Fruit fly (Drosophila melanogaster) whole organism, embryonic: ENCODE data around the gene yellow-f.

Source experiments
- Adf1 ChIP-seq: fragments of 200-800 bp; sonication (Bioruptor generic); IDR thresholded peaks from 2 replicates; pipeline ENCODE4 v1.3.6; 2022; ENCODE audit warnings: missing biosample characterization, missing genetic modification characterization
- Asciz ChIP-seq: fragments of 200-800 bp; sonication (Bioruptor generic); optimal IDR thresholded peaks from 2 replicates; lab custom pipeline; 2017; ENCODE audit warnings: missing biosample characterization, mild to moderate bottlenecking, missing genetic modification characterization, missing genetic modification reagents
- CG1024 ChIP-seq: fragments of 200-800 bp; sonication (Bioruptor generic); IDR thresholded peaks from 2 replicates; pipeline ENCODE4 v1.3.6; 2022; ENCODE audit warnings: missing biosample characterization, missing genetic modification characterization
- CG10274 ChIP-seq: fragments of 200-800 bp; sonication (Bioruptor generic); optimal IDR thresholded peaks from 3 replicates; lab custom pipeline; 2017; ENCODE audit warnings: missing biosample characterization, mild to moderate bottlenecking, missing genetic modification characterization
- CG11696 ChIP-seq: fragments of 200-800 bp; sonication (Bioruptor generic); IDR thresholded peaks from 2 replicates; pipeline ENCODE4 v1.3.6; 2022; ENCODE audit warnings: missing biosample characterization, missing genetic modification characterization
- CG1529 ChIP-seq: fragments of 200-800 bp; sonication (Bioruptor generic); optimal IDR thresholded peaks from 3 replicates; lab custom pipeline; 2018; ENCODE audit warnings: missing biosample characterization, missing genetic modification characterization
- CG15696 ChIP-seq: fragments of 200-800 bp; sonication (Bioruptor generic); optimal IDR thresholded peaks from 2 replicates; lab custom pipeline; 2019; ENCODE audit warnings: missing biosample characterization, mild to moderate bottlenecking, missing genetic modification characterization, moderate library complexity
- CG1647 ChIP-seq: fragments of 200-800 bp; sonication (Bioruptor generic); optimal IDR thresholded peaks from 3 replicates; lab custom pipeline; 2016; ENCODE audit warnings: missing biosample characterization, missing genetic modification characterization
- CG17385 ChIP-seq: fragments of 200-800 bp; sonication (Bioruptor generic); optimal IDR thresholded peaks from 3 replicates; lab custom pipeline; 2018; ENCODE audit warnings: missing biosample characterization, mild to moderate bottlenecking, missing genetic modification characterization
- CG17802 ChIP-seq: fragments of 200-800 bp; sonication (Bioruptor generic); optimal IDR thresholded peaks from 2 replicates; lab custom pipeline; 2018; ENCODE audit warnings: missing biosample characterization, mild to moderate bottlenecking, missing genetic modification characterization, moderate library complexity
- CG18262 ChIP-seq: fragments of 200-800 bp; optimal IDR thresholded peaks from 3 replicates; lab custom pipeline; 2019; ENCODE audit warnings: missing biosample characterization, mild to moderate bottlenecking, missing genetic modification characterization, moderate library complexity
- CG18476 ChIP-seq: fragments of 200-800 bp; sonication (Bioruptor generic); optimal IDR thresholded peaks from 2 replicates; lab custom pipeline; 2016; ENCODE audit warnings: missing biosample characterization, mild to moderate bottlenecking, missing genetic modification characterization
- CG3163 ChIP-seq: fragments of 200-800 bp; sonication (Bioruptor generic); optimal IDR thresholded peaks from 3 replicates; lab custom pipeline; 2016; ENCODE audit warnings: missing biosample characterization, missing genetic modification characterization
- CG3726 ChIP-seq: fragments of 200-800 bp; sonication (Bioruptor generic); IDR thresholded peaks from 3 replicates; pipeline ENCODE4, ENCODE4 v1.3.6; 2022; ENCODE audit warnings: missing biosample characterization, missing genetic modification characterization
- CG4730 ChIP-seq: fragments of 200-800 bp; sonication (Bioruptor generic); IDR thresholded peaks from 2 replicates; pipeline ENCODE4 v1.3.6; 2022; ENCODE audit warnings: missing biosample characterization, missing genetic modification characterization
- CG4854 ChIP-seq: fragments of 200-800 bp; sonication (Bioruptor generic); optimal IDR thresholded peaks from 2 replicates; lab custom pipeline; 2016; ENCODE audit warnings: missing biosample characterization, missing genetic modification characterization, inconsistent platforms
- CG6765 ChIP-seq: fragments of 200-800 bp; sonication (Bioruptor generic); optimal IDR thresholded peaks from 3 replicates; lab custom pipeline; 2017; ENCODE audit warnings: missing biosample characterization, mild to moderate bottlenecking, missing genetic modification characterization
- CG7839 ChIP-seq: fragments of 200-800 bp; sonication (Bioruptor generic); optimal IDR thresholded peaks from 3 replicates; lab custom pipeline; 2018; ENCODE audit warnings: missing biosample characterization, mild to moderate bottlenecking, missing genetic modification characterization, moderate library complexity
- CG8290 ChIP-seq, 3 experiments: fragments of 200-800 bp; sonication (Bioruptor generic); optimal IDR thresholded peaks; 2 replicates each; lab custom pipeline; 2016 to 2019; ENCODE audit warnings: missing biosample characterization in 3 of 3, missing genetic modification characterization in 3 of 3, mild to moderate bottlenecking in 2 of 3, moderate library complexity in 1 of 3
- CG8944 ChIP-seq: fragments of 200-800 bp; sonication (Bioruptor generic); optimal IDR thresholded peaks from 3 replicates; lab custom pipeline; 2016; ENCODE audit warnings: missing biosample characterization, missing genetic modification characterization
- CG9215 ChIP-seq: fragments of 200-800 bp; sonication (Bioruptor generic); IDR thresholded peaks from 2 replicates; pipeline ENCODE4 v1.3.6; 2022; ENCODE audit warnings: missing biosample characterization, missing genetic modification characterization
- CG9817 ChIP-seq: fragments of 200-800 bp; sonication (Bioruptor generic); optimal IDR thresholded peaks from 2 replicates; lab custom pipeline; 2018; ENCODE audit warnings: missing biosample characterization, mild to moderate bottlenecking, missing genetic modification characterization, moderate library complexity
- Camta ChIP-seq: fragments of 200-800 bp; sonication (Bioruptor generic); optimal IDR thresholded peaks from 2 replicates; lab custom pipeline; 2016; ENCODE audit warnings: missing biosample characterization, missing genetic modification characterization
- Chrac-16 ChIP-seq: fragments of 200-800 bp; sonication (Bioruptor generic); optimal IDR thresholded peaks from 3 replicates; lab custom pipeline; 2016; ENCODE audit warnings: missing biosample characterization, missing genetic modification characterization
- Dip3 ChIP-seq: fragments of 200-800 bp; sonication (Bioruptor generic); optimal IDR thresholded peaks from 3 replicates; lab custom pipeline; 2016; ENCODE audit warnings: missing biosample characterization, missing genetic modification characterization
- Drgx ChIP-seq: fragments of 200-800 bp; sonication (Bioruptor generic); IDR thresholded peaks from 2 replicates; pipeline ENCODE4 v1.3.6; 2022; ENCODE audit warnings: missing biosample characterization, missing genetic modification characterization
- Hand ChIP-seq: fragments of 200-800 bp; sonication (Bioruptor generic); optimal IDR thresholded peaks from 2 replicates; lab custom pipeline; 2017; ENCODE audit warnings: mild to moderate bottlenecking, missing biosample characterization, missing genetic modification reagents, missing genetic modification characterization
- Lhr ChIP-seq: fragments of 200-800 bp; sonication (Bioruptor generic); optimal IDR thresholded peaks from 3 replicates; lab custom pipeline; 2017; ENCODE audit warnings: mild to moderate bottlenecking, missing biosample characterization, missing genetic modification reagents, missing genetic modification characterization
- NFAT ChIP-seq: fragments of 200-800 bp; sonication (Bioruptor generic); IDR thresholded peaks from 2 replicates; pipeline ENCODE4 v1.3.6; 2022; ENCODE audit warnings: missing biosample characterization, missing genetic modification characterization
- Oaz ChIP-seq: fragments of 200-800 bp; sonication (Bioruptor generic); IDR thresholded peaks from 2 replicates; pipeline ENCODE4 v1.3.6; 2022; ENCODE audit warnings: missing biosample characterization, missing genetic modification characterization
- Ptx1 ChIP-seq: fragments of 200-800 bp; sonication (Bioruptor generic); IDR thresholded peaks from 2 replicates; pipeline ENCODE4 v1.3.6; 2022; ENCODE audit warnings: missing biosample characterization, missing genetic modification characterization
- Sin3A ChIP-seq: fragments of >200 bp; optimal IDR thresholded peaks from 2 replicates; lab custom pipeline; 2018
- Spps ChIP-seq: fragments of 200-800 bp; sonication (Bioruptor generic); optimal IDR thresholded peaks from 2 replicates; lab custom pipeline; 2018; ENCODE audit warnings: missing biosample characterization, mild to moderate bottlenecking, missing genetic modification characterization
- Stat92E ChIP-seq, 3 experiments: fragments of >200 bp in 2 of 3; fragments of 200-800 bp in 1 of 3; sonication (Bioruptor generic) in 1 of 3; optimal IDR thresholded peaks; 2 replicates each; lab custom pipeline; 2017 to 2019; ENCODE audit warnings: missing biosample characterization in 3 of 3, missing genetic modification characterization in 3 of 3, mild to moderate bottlenecking in 1 of 3, moderate library complexity in 1 of 3
- TFAM ChIP-seq: fragments of 200-800 bp; sonication (Bioruptor generic); optimal IDR thresholded peaks from 2 replicates; lab custom pipeline; 2017; ENCODE audit warnings: missing biosample characterization, missing genetic modification characterization, inconsistent platforms
- Usf ChIP-seq: fragments of 200-800 bp; sonication (Bioruptor generic); optimal IDR thresholded peaks from 2 replicates; lab custom pipeline; 2017; ENCODE audit warnings: missing genotype, missing biosample characterization, missing genetic modification characterization
- cg ChIP-seq: fragments of 200-800 bp; sonication (Bioruptor generic); optimal IDR thresholded peaks from 3 replicates; lab custom pipeline; 2019; ENCODE audit warnings: missing biosample characterization, mild to moderate bottlenecking, missing genetic modification characterization, moderate library complexity
- dm ChIP-seq: fragments of 200-800 bp; sonication (Bioruptor generic); optimal IDR thresholded peaks from 3 replicates; lab custom pipeline; 2016; ENCODE audit warnings: missing biosample characterization, missing genetic modification characterization
- fd102C ChIP-seq: fragments of 200-800 bp; sonication (Bioruptor generic); optimal IDR thresholded peaks from 2 replicates; lab custom pipeline; 2018; ENCODE audit warnings: missing biosample characterization, mild to moderate bottlenecking, missing genetic modification characterization, moderate library complexity
- hbn ChIP-seq: fragments of 200-800 bp; sonication (Bioruptor generic); IDR thresholded peaks from 2 replicates; pipeline ENCODE4 v1.3.6; 2022; ENCODE audit warnings: missing biosample characterization, missing genetic modification characterization; ENCODE audit not compliant: partially characterized antibody
- her ChIP-seq: fragments of 200-800 bp; sonication (Bioruptor generic); optimal IDR thresholded peaks from 2 replicates; lab custom pipeline; 2016; ENCODE audit warnings: missing biosample characterization, missing genetic modification characterization
- oc ChIP-seq: fragments of 200-800 bp; sonication (Bioruptor generic); optimal IDR thresholded peaks from 2 replicates; lab custom pipeline; 2018; ENCODE audit warnings: missing biosample characterization, mild to moderate bottlenecking, missing genetic modification characterization, moderate library complexity
- psq ChIP-seq: fragments of 200-800 bp; sonication (Bioruptor generic); optimal IDR thresholded peaks from 2 replicates; lab custom pipeline; 2017; ENCODE audit warnings: missing biosample characterization, missing genetic modification characterization
- pum ChIP-seq: fragments of 200-800 bp; sonication (Bioruptor generic); optimal IDR thresholded peaks from 2 replicates; lab custom pipeline; 2016; ENCODE audit warnings: missing biosample characterization, missing genetic modification characterization
- row ChIP-seq: fragments of 200-800 bp; sonication (Bioruptor generic); IDR thresholded peaks from 3 replicates; pipeline ENCODE4 v1.3.6; 2022; ENCODE audit warnings: missing biosample characterization, missing genetic modification characterization
- sob ChIP-seq: fragments of 200-800 bp; sonication (Bioruptor generic); IDR thresholded peaks from 2 replicates; pipeline ENCODE4 v1.3.6; 2022; ENCODE audit warnings: missing biosample characterization, missing genetic modification characterization
- vfl ChIP-seq: fragments of 200-800 bp; sonication (Bioruptor generic); optimal IDR thresholded peaks from 2 replicates; lab custom pipeline; 2016; ENCODE audit warnings: missing biosample characterization, missing genetic modification characterization
- zen2 ChIP-seq: fragments of 200-800 bp; sonication (Bioruptor generic); IDR thresholded peaks from 3 replicates; pipeline ENCODE4 v1.3.6; 2022; ENCODE audit warnings: missing biosample characterization, missing genetic modification characterization; ENCODE audit not compliant: partially characterized antibody
- zfh2 ChIP-seq: fragments of 200-800 bp; sonication (Bioruptor generic); optimal IDR thresholded peaks from 2 replicates; lab custom pipeline; 2016; ENCODE audit warnings: missing biosample characterization, missing genetic modification characterization

Gene yellow-f

dm6 chr3R:13030257-13031173 is 37.5 kb upstream of the yellow-f start, which contains the start of the genes CG46281 and CG46280:
CG46281 (minus strand) TSS chr3R:13030307.
CG46280 (minus strand) TSS chr3R:13030659.
- TF ChIP-seq CG15696 (tag; lab: Kevin White, UChicago) (no peak), zen2 (GFP tag; lab: Robert Waterston, UW) (no peak; the same call in 2 of the 3 replicates), Hand (peak; percentile 23), CG18476 (no peak), sob (GFP tag; lab: Robert Waterston, UW) (peak; percentile 16; the same call in 1 of the 2 replicates), Oaz (GFP tag; lab: Robert Waterston, UW) (no peak), vfl (GFP tag; lab: Kevin White, UChicago) (peak; percentile 38), Adf1 (GFP tag; lab: Robert Waterston, UW) (no peak), CG4854 (GFP tag; lab: Kevin White, UChicago) (peak; percentile 15), CG8290 (GFP tag; optimal IDR thresholded peaks at IDR 0.05; lab: Kevin White, UChicago) (peak; percentile 23), CG8290 (tag; optimal IDR thresholded peaks at IDR 0.05; lab: Kevin White, UChicago) (no peak), Stat92E (GFP tag; optimal IDR thresholded peaks at IDR 0.05; lab: Kevin White, UChicago) (no peak), CG1024 (no peak), Sin3A (lab: Kevin White, UChicago) (peak; percentile 66), Ptx1 (GFP tag; lab: Robert Waterston, UW) (no peak), CG3163 (GFP tag; lab: Kevin White, UChicago) (no peak), Drgx (GFP tag; lab: Robert Waterston, UW) (no peak), Camta (GFP tag; lab: Kevin White, UChicago) (peak; percentile 24), fd102C (GFP tag; lab: Kevin White, UChicago) (no peak), CG6765 (GFP tag; lab: Kevin White, UChicago) (no peak), zfh2 (GFP tag; lab: Kevin White, UChicago) (peak; percentile 33), Asciz (GFP tag; lab: Kevin White, UChicago) (no peak), CG3726 (GFP tag; lab: Robert Waterston, UW) (no peak), Usf (no peak), CG7839 (tag; lab: Kevin White, UChicago) (no peak), CG8944 (GFP tag; lab: Kevin White, UChicago) (no peak), Spps (tag; lab: Kevin White, UChicago) (no peak), Chrac-16 (GFP tag; lab: Kevin White, UChicago) (peak; percentile 32), CG9817 (tag; lab: Kevin White, UChicago) (no peak), cg (GFP tag; lab: Kevin White, UChicago) (no peak), Dip3 (no peak), NFAT (GFP tag; lab: Robert Waterston, UW) (no peak), CG17385 (GFP tag; lab: Kevin White, UChicago) (peak; percentile 42), her (GFP tag; lab: Kevin White, UChicago) (peak; percentile 9), CG1647 (GFP tag; lab: Kevin White, UChicago) (peak; percentile 25), hbn (GFP tag; lab: Robert Waterston, UW) (peak; percentile 40; the same call in 1 of the 2 replicates), CG10274 (GFP tag; lab: Kevin White, UChicago) (no peak), dm (no peak), row (GFP tag; lab: Robert Waterston, UW) (peak; percentile 69), psq (no peak), CG11696 (GFP tag; lab: Robert Waterston, UW) (no peak), CG4730 (GFP tag; lab: Robert Waterston, UW) (no peak), CG17802 (no peak), TFAM (no peak), oc (no peak), CG9215 (GFP tag; lab: Robert Waterston, UW) (no peak), pum (GFP tag; lab: Kevin White, UChicago) (peak; percentile 34), CG1529 (GFP tag; lab: Kevin White, UChicago) (no peak), Lhr (no peak), CG18262 (tag; lab: Kevin White, UChicago) (no peak)
